Fruit fly (Drosophila melanogaster): ENCODE data around the gene mtgo.

The mtgo gene

DNA sequence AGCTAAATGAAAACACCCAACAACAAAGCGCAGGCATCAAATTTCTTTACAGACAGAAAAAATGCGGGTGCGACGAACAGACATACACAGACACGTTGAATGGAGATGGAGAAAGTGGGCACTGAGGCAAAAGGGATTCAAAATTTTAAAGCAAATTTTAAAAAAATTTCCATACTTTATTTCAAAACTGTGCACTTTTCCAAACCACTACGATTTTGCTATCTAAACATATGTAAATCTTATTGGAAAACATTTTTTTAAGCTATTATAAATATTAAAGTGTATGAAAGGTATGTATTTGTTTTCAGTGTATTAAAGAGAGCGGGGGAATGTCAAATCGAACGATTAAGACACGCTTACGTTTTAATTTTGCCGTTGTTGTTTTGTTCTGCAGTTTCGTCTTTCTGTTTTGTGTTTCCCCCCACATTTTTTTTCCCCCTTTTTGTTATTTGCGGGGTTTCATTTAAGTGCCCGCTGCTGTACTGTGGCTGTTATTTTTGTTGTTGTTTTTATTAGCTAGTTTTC lies 75.6 kb downstream of the mtgo start (continued):
- peak; percentile 46 for TF ChIP-seq tio (GFP tag; optimal IDR thresholded peaks at IDR 0.05)
- peak; percentile 66; the same call in 1 of the 2 replicates for TF ChIP-seq ranshi (GFP tag; IDR thresholded peaks at IDR 0.05)
- peak; percentile 55 for TF ChIP-seq CG12659 (GFP tag; optimal IDR thresholded peaks at IDR 0.05)
- peak; percentile 2 for TF ChIP-seq sug (tag; optimal IDR thresholded peaks at IDR 0.05)
- peak; percentile 61 for TF ChIP-seq scrt (GFP tag; optimal IDR thresholded peaks at IDR 0.05)
- TF ChIP-seq CG2889 (GFP tag; IDR thresholded peaks at IDR 0.05), result no peak
- peak; percentile 67 for TF ChIP-seq CG5245 (GFP tag; optimal IDR thresholded peaks at IDR 0.05)
- no peak for TF ChIP-seq CG2120 (GFP tag; optimal IDR thresholded peaks at IDR 0.05)
- TF ChIP-seq CG3163 (GFP tag; optimal IDR thresholded peaks at IDR 0.05), result no peak
- TF ChIP-seq CG14050 (GFP tag; IDR thresholded peaks at IDR 0.05), result peak; percentile 43; the same call in 1 of the 3 replicates
- peak; percentile 72 for TF ChIP-seq CG32772 (GFP tag; IDR thresholded peaks at IDR 0.05)
- TF ChIP-seq ato (GFP tag; IDR thresholded peaks at IDR 0.05; ENCODE audit: partially characterized antibody), result no peak
- TF ChIP-seq fu2 (GFP tag; optimal IDR thresholded peaks at IDR 0.05), result no peak
- TF ChIP-seq tna (GFP tag; IDR thresholded peaks at IDR 0.05; ENCODE audit: partially characterized antibody), result no peak
- peak; percentile 48 for TF ChIP-seq Deaf1 (tag; optimal IDR thresholded peaks at IDR 0.05)
- TF ChIP-seq CG17361 (GFP tag; IDR thresholded peaks at IDR 0.05), result peak; percentile 93
- TF ChIP-seq mld (GFP tag; IDR thresholded peaks at IDR 0.05; ENCODE audit: partially characterized antibody), result no peak
- no peak for TF ChIP-seq knrl (GFP tag; IDR thresholded peaks at IDR 0.05; ENCODE audit: partially characterized antibody)
- peak; percentile 56 for TF ChIP-seq grau (tag; optimal IDR thresholded peaks at IDR 0.05)
- no peak for TF ChIP-seq CG9609 (GFP tag; optimal IDR thresholded peaks at IDR 0.05)
- TF ChIP-seq p53 (GFP tag; optimal IDR thresholded peaks at IDR 0.05), result no peak
- peak; percentile 59 for TF ChIP-seq CG10462 (GFP tag; optimal IDR thresholded peaks at IDR 0.05)
- no peak for TF ChIP-seq Bteb2 (GFP tag; optimal IDR thresholded peaks at IDR 0.05)
- TF ChIP-seq CG17186 (GFP tag; optimal IDR thresholded peaks at IDR 0.05), result no peak
- peak; percentile 51; the same call in 1 of the 2 replicates for TF ChIP-seq CG1024 (GFP tag; IDR thresholded peaks at IDR 0.05)
- TF ChIP-seq Dad (GFP tag; optimal IDR thresholded peaks at IDR 0.05), result peak; percentile 22
- no peak for TF ChIP-seq CG10321 (GFP tag; IDR thresholded peaks at IDR 0.05)
- TF ChIP-seq gem (tag; optimal IDR thresholded peaks at IDR 0.05), result peak; percentile 75
- no peak for TF ChIP-seq ac (GFP tag; optimal IDR thresholded peaks at IDR 0.05)
- peak; percentile 43 for TF ChIP-seq CG15011 (GFP tag; optimal IDR thresholded peaks at IDR 0.05)
- TF ChIP-seq CG10267 (tag; optimal IDR thresholded peaks at IDR 0.05), result peak; percentile 83
- TF ChIP-seq Sry-β (GFP tag; optimal IDR thresholded peaks at IDR 0.05), result no peak
- 0 out of 2 replicates have a peak, but pooled peaks have one; percentile 33 for TF ChIP-seq cas (GFP tag; IDR thresholded peaks at IDR 0.05)
- peak; percentile 90 for TF ChIP-seq CG4424 (GFP tag; optimal IDR thresholded peaks at IDR 0.05)
- no peak for TF ChIP-seq CG7786 (GFP tag; optimal IDR thresholded peaks at IDR 0.05)
- TF ChIP-seq CG3407 (GFP tag; optimal IDR thresholded peaks at IDR 0.05), result peak; percentile 6
- peak; percentile 45; the same call in 1 of the 3 replicates for TF ChIP-seq so (GFP tag; IDR thresholded peaks at IDR 0.05)
- no peak for TF ChIP-seq CG11085 (GFP tag; IDR thresholded peaks at IDR 0.05)
- TF ChIP-seq pnt (GFP tag; optimal IDR thresholded peaks at IDR 0.05), result peak; percentile 32
- TF ChIP-seq CG13424 (tag; optimal IDR thresholded peaks at IDR 0.05), result peak; percentile 46
- TF ChIP-seq zen2 (GFP tag; IDR thresholded peaks at IDR 0.05; ENCODE audit: partially characterized antibody), result no peak
- no peak for TF ChIP-seq hth (optimal IDR thresholded peaks at IDR 0.05)
- TF ChIP-seq Hr78 (GFP tag; optimal IDR thresholded peaks at IDR 0.05), result peak in 1 of 2 experiments; percentile 63
- TF ChIP-seq Mad (GFP tag; optimal IDR thresholded peaks at IDR 0.05), result no peak
- TF ChIP-seq CG3726 (GFP tag; IDR thresholded peaks at IDR 0.05), result peak; percentile 45; the same call in 1 of the 3 replicates
- TF ChIP-seq tgo (GFP tag; IDR thresholded peaks at IDR 0.05), result peak; percentile 57
- peak; percentile 11 for TF ChIP-seq repo (GFP tag; optimal IDR thresholded peaks at IDR 0.05)
- TF ChIP-seq CG12391 (tag; optimal IDR thresholded peaks at IDR 0.05), result peak; percentile 51
- peak; percentile 90 for TF ChIP-seq fd96Cb (tag; optimal IDR thresholded peaks at IDR 0.05)
- TF ChIP-seq CG30431 (GFP tag; optimal IDR thresholded peaks at IDR 0.05), result peak; percentile 65

Data from whole organism, embryonic.